Fruit fly (Drosophila melanogaster) whole organism, pupa: ENCODE measurements around the gene fkh.

Experiments used
- CG10348 ChIP-seq: fragments of 200-800 bp; sonication (Bioruptor generic); IDR thresholded peaks from 2 replicates; pipeline ENCODE4 v1.3.6; 2022; ENCODE audit warnings: missing biosample characterization, missing genetic modification characterization
- CG12605 ChIP-seq: fragments of 200-800 bp; sonication (Bioruptor generic); IDR thresholded peaks from 2 replicates; pipeline ENCODE4 v1.3.6; 2022; ENCODE audit warnings: missing biosample characterization, missing genetic modification characterization
- CG13204 ChIP-seq: fragments of 200-800 bp; sonication (Bioruptor generic); optimal IDR thresholded peaks from 2 replicates; lab custom pipeline; 2018; ENCODE audit warnings: missing biosample characterization, mild to moderate bottlenecking, missing genetic modification characterization, moderate library complexity
- CG14655 ChIP-seq: fragments of 200-800 bp; sonication (Bioruptor generic); optimal IDR thresholded peaks from 3 replicates; lab custom pipeline; 2017; ENCODE audit warnings: mild to moderate bottlenecking, missing biosample characterization, missing genetic modification reagents, missing genetic modification characterization
- CG15710 ChIP-seq: fragments of 200-800 bp; sonication (Bioruptor generic); optimal IDR thresholded peaks from 2 replicates; lab custom pipeline; 2018; ENCODE audit warnings: missing biosample characterization, mild to moderate bottlenecking, missing genetic modification characterization, moderate library complexity
- CG17806 ChIP-seq: fragments of 200-800 bp; sonication (Bioruptor generic); optimal IDR thresholded peaks from 2 replicates; lab custom pipeline; 2018; ENCODE audit warnings: missing biosample characterization, mild to moderate bottlenecking, missing genetic modification characterization, moderate library complexity
- CG32121 ChIP-seq: fragments of 200-800 bp; sonication (Bioruptor generic); IDR thresholded peaks from 2 replicates; pipeline ENCODE4 v1.3.6; 2022; ENCODE audit warnings: missing biosample characterization, missing genetic modification characterization
- CG34367 ChIP-seq: fragments of 200-800 bp; sonication (Bioruptor generic); optimal IDR thresholded peaks from 2 replicates; lab custom pipeline; 2018; ENCODE audit warnings: missing biosample characterization, mild to moderate bottlenecking, missing genetic modification characterization
- CG4496 ChIP-seq: fragments of 200-800 bp; sonication (Bioruptor generic); IDR thresholded peaks from 3 replicates; pipeline ENCODE4 v1.3.6; 2022; ENCODE audit warnings: missing biosample characterization, missing genetic modification characterization
- CG8159 ChIP-seq: fragments of 200-800 bp; sonication (Bioruptor generic); optimal IDR thresholded peaks from 3 replicates; lab custom pipeline; 2018; ENCODE audit warnings: missing biosample characterization, mild to moderate bottlenecking, missing genetic modification characterization, moderate library complexity
- CG8301 ChIP-seq: fragments of 200-800 bp; sonication (Bioruptor generic); optimal IDR thresholded peaks from 2 replicates; lab custom pipeline; 2018; ENCODE audit warnings: missing biosample characterization, mild to moderate bottlenecking, missing genetic modification characterization
- CG9948 ChIP-seq: fragments of 200-800 bp; sonication (Bioruptor generic); optimal IDR thresholded peaks from 2 replicates; lab custom pipeline; 2018; ENCODE audit warnings: missing biosample characterization, mild to moderate bottlenecking, missing genetic modification characterization, moderate library complexity
- D1 ChIP-seq: fragments of 200-800 bp; sonication (Bioruptor generic); optimal IDR thresholded peaks from 2 replicates; lab custom pipeline; 2018; ENCODE audit warnings: missing biosample characterization, mild to moderate bottlenecking, missing genetic modification characterization, moderate library complexity
- EcR ChIP-seq: fragments of 200-800 bp; sonication (Bioruptor generic); optimal IDR thresholded peaks from 3 replicates; lab custom pipeline; 2019; ENCODE audit warnings: missing biosample characterization, missing genetic modification characterization, mild to moderate bottlenecking, moderate library complexity, missing genetic modification reagents
- Ets98B ChIP-seq: fragments of 200-800 bp; sonication (Bioruptor generic); IDR thresholded peaks from 2 replicates; pipeline ENCODE4 v1.3.6; 2022; ENCODE audit warnings: missing biosample characterization, missing genetic modification characterization
- Pif1A ChIP-seq: fragments of 200-800 bp; sonication (Bioruptor generic); optimal IDR thresholded peaks from 3 replicates; lab custom pipeline; 2016; ENCODE audit warnings: missing biosample characterization, missing genetic modification characterization
- Pif1B ChIP-seq: fragments of 200-800 bp; sonication (Bioruptor generic); optimal IDR thresholded peaks from 3 replicates; lab custom pipeline; 2016; ENCODE audit warnings: missing biosample characterization, missing genetic modification characterization
- Snoo ChIP-seq: fragments of 200-800 bp; sonication (Bioruptor generic); optimal IDR thresholded peaks from 3 replicates; lab custom pipeline; 2017; ENCODE audit warnings: missing biosample characterization, mild to moderate bottlenecking, missing genetic modification characterization, inconsistent platforms
- fd96Ca ChIP-seq: fragments of 200-800 bp; sonication (Bioruptor generic); IDR thresholded peaks from 3 replicates; pipeline ENCODE4 v1.3.6; 2022; ENCODE audit warnings: missing biosample characterization, missing genetic modification characterization
- gl ChIP-seq: fragments of 200-800 bp; sonication (Bioruptor generic); optimal IDR thresholded peaks from 2 replicates; lab custom pipeline; 2018; ENCODE audit warnings: missing biosample characterization, mild to moderate bottlenecking, missing genetic modification characterization
- rn ChIP-seq: fragments of 200-800 bp; sonication (Bioruptor generic); IDR thresholded peaks from 2 replicates; pipeline ENCODE4 v1.3.6; 2022; ENCODE audit warnings: missing biosample characterization, missing genetic modification characterization

Gene fkh

DNA sequence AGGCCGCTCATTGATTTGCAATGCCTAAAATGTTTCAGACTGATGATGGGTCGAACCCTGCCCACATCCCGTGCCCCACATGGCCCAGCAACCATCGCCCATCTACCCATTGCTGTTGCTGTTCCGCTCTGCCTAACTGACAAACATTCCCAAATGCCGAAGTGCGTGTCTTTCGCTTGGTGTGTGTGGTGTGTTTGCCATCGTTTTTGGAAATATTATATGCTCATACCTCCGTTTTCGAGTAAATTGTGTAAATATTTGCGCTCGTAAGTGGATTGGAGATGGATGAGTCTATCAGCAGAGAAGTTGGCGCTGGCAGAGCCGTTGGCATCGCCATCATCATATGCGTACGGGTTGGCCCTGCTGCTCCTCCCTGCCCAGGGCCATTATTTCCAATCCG is 12.5 kb upstream of the fkh start:
- no peak for TF ChIP-seq CG17806

DNA sequence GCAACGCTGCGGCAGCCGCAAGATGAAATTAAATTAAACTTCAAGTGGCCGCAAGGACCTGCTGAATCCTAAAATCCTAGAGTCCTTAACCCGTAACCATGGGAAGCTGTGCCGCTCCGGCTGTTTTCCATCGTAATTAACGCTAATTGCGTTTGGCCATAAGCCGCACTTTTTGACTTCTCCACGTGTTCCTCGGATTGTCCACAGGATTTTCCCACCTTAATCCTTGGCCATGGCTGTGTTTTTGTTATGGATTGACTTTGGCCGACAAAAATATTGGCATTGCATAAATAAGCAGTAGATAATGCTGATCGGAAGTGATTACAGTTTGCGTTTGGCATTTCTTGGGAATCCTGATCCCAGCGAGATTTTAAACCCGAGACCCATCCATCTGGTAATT is 11.3 kb upstream of the fkh start:
- TF ChIP-seq Snoo (tag; lab: Kevin White, UChicago) (no peak), CG9948 (tag; lab: Kevin White, UChicago) (no peak), CG32121 (GFP tag; lab: Robert Waterston, UW) (no peak), CG8159 (tag; lab: Kevin White, UChicago) (no peak), fd96Ca (GFP tag; lab: Robert Waterston, UW) (no peak), Ets98B (GFP tag; lab: Robert Waterston, UW) (no peak), D1 (tag; lab: Kevin White, UChicago) (no peak), CG17806 (no peak), CG13204 (no peak), Pif1A (GFP tag; lab: Kevin White, UChicago) (no peak), EcR (GFP tag; lab: Kevin White, UChicago) (no peak), CG14655 (GFP tag; lab: Kevin White, UChicago) (no peak), CG4496 (no peak), CG8301 (tag; lab: Kevin White, UChicago) (no peak), Pif1B (GFP tag; lab: Kevin White, UChicago) (no peak), gl (tag; lab: Kevin White, UChicago) (no peak), rn (no peak)
- TF ChIP-seq, all 21 proteins: peak for 0

DNA sequence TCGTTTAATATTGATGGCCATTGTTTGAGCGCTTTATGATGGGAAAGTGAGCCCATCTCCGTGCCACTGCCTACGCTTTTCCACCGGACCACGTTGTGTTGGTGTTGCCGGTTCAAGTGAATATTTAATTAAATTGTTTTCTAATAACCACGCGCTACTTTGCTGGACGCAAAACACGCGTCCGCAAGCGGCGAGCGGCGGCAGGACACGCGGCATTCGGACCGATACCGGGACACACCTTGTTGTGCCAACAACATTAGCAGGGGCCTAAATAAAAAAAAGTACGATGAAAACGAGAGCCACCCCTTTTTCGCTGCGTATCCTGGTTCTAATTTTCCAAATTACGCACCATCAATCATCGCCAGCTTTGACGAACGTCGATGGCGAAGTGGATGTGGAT is 10.8 kb upstream of the fkh start:
- TF ChIP-seq CG12605 (GFP tag; lab: Robert Waterston, UW): no peak
- no peak for TF ChIP-seq CG8159 (tag; lab: Kevin White, UChicago)
- TF ChIP-seq fd96Ca (GFP tag; lab: Robert Waterston, UW): no peak
- no peak for TF ChIP-seq CG14655 (GFP tag; lab: Kevin White, UChicago)
- TF ChIP-seq CG17806: no peak
- no peak for TF ChIP-seq EcR (GFP tag; lab: Kevin White, UChicago)
- TF ChIP-seq D1 (tag; lab: Kevin White, UChicago): no peak
- no peak for TF ChIP-seq CG15710 (tag; lab: Kevin White, UChicago)
- TF ChIP-seq CG4496: no peak

dm6 chr3R:28594900-28595299 is 9.8 kb upstream of the fkh start:
- no peak for TF ChIP-seq CG8301 (tag; lab: Kevin White, UChicago)
- no peak for TF ChIP-seq CG32121 (GFP tag; lab: Robert Waterston, UW)
- no peak for TF ChIP-seq CG13204
- TF ChIP-seq CG34367 (tag; lab: Kevin White, UChicago): no peak
- no peak for TF ChIP-seq CG14655 (GFP tag; lab: Kevin White, UChicago)
- no peak for TF ChIP-seq Snoo (tag; lab: Kevin White, UChicago)
- TF ChIP-seq gl (tag; lab: Kevin White, UChicago): no peak
- no peak for TF ChIP-seq CG10348
- no peak for TF ChIP-seq Ets98B (GFP tag; lab: Robert Waterston, UW)
- no peak for TF ChIP-seq Pif1B (GFP tag; lab: Kevin White, UChicago)

- TF ChIP-seq CG4496: no peak
- TF ChIP-seq CG13204: no peak
- TF ChIP-seq CG9948 (tag; lab: Kevin White, UChicago): no peak
- TF ChIP-seq CG8159 (tag; lab: Kevin White, UChicago): no peak
Measured at dm6 chr3R:28590462-28590861, 5.4 kb upstream of the fkh start.

dm6 chr3R:28588395-28589050 is 3.5 kb upstream of the fkh start:
- TF ChIP-seq CG13204 (no peak), Ets98B (GFP tag; lab: Robert Waterston, UW) (no peak), CG4496 (no peak), CG17806 (no peak), CG8301 (tag; lab: Kevin White, UChicago) (no peak), Pif1B (GFP tag; lab: Kevin White, UChicago) (no peak), Snoo (tag; lab: Kevin White, UChicago) (no peak), CG34367 (tag; lab: Kevin White, UChicago) (no peak), rn (no peak), CG14655 (GFP tag; lab: Kevin White, UChicago) (no peak), CG12605 (GFP tag; lab: Robert Waterston, UW) (no peak)
- TF ChIP-seq, all 21 proteins: peak for 0

DNA sequence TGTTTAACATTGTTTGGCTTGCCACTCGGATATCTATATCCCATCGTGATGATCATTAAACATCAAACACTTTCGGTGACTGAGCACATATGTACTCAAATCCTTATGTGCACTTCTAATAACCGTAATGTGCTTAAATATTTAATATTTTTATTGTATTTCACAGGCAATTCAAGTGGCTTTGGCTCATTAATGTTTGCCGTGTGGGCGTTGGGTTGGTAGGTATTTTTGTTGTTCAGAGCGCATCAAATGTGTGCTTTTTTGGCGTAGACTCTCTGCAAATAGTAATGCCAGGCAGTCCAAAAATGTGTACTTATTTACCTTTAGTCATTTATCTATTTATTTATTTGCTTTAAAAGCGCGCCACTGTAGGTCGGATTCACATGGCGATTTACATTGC is 1.9 kb upstream of the fkh start:
- TF ChIP-seq CG34367 (tag; lab: Kevin White, UChicago): no peak
- no peak for TF ChIP-seq CG32121 (GFP tag; lab: Robert Waterston, UW)
- TF ChIP-seq rn: no peak
- no peak for TF ChIP-seq Snoo (tag; lab: Kevin White, UChicago)
- TF ChIP-seq Pif1B (GFP tag; lab: Kevin White, UChicago): no peak
- TF ChIP-seq Pif1A (GFP tag; lab: Kevin White, UChicago): no peak
- TF ChIP-seq D1 (tag; lab: Kevin White, UChicago): no peak
